Fruit fly (Drosophila melanogaster) Kc167 (cell line): Measurements from ENCODE around the gene Etfb.

ENCODE experiments used
- Sin3A ChIP-seq: fragments of >200 bp; optimal IDR thresholded peaks from 2 replicates; lab custom pipeline; 2018; ENCODE audit warnings: missing external identifiers
- h ChIP-seq: fragments of >200 bp; optimal IDR thresholded peaks from 3 replicates; lab custom pipeline; 2018; ENCODE audit warnings: missing external identifiers
- insv ChIP-seq: fragments of >200 bp; optimal IDR thresholded peaks from 3 replicates; lab custom pipeline; 2018; ENCODE audit warnings: missing external identifiers
- psq ChIP-seq: fragments of >200 bp; optimal IDR thresholded peaks from 2 replicates; lab custom pipeline; 2017; ENCODE audit warnings: missing external identifiers
- ttk ChIP-seq: sonication (Bioruptor generic); optimal IDR thresholded peaks from 2 replicates; lab custom pipeline; 2017; ENCODE audit warnings: missing external identifiers

DNA sequence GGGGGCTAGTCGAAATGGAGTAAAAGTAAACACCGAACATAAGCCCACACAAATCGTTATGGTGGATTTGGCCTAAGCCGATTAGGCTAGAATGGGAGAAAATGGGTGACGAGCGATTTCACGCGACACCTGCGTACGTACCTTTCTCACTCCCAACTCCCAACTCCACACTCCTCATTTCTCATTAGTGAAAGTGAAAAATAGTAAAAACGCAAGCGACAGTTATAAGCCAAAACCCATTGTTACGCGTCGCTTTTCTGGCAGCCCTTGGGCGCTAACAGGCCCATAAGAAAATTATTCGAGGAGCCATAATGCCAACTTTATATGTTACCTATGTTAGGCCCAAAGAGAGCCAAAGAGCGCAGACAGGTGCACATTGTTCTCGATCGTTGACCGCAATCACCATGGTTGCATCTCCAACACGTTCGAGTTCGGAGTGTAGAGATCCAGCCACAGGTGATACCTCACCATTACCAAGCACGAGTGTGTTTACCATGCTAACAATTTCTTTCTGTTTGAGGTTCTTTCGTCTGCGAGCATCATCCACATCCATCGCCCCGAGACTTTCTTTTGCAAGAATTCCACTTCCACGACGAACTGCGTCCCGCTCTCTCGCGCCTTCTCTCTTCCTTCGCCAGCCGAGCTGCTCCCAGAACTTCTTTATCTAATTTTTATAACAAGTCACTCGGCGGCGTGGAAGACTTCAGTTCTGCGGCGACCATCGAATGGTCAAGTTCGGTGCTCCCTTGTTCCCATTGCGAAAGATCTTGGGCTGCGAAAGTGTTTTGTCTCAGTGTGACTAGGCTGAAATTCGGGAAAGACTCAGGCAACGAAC lies 15.9 kb upstream of the Etfb start, which contains the start of gene neo:
- TF ChIP-seq insv (lab: Kevin White, UChicago), result no peak
- no peak for TF ChIP-seq psq
- TF ChIP-seq h, result no peak
- TF ChIP-seq ttk (lab: Kevin White, UChicago), result no peak
- TF ChIP-seq Sin3A (lab: Kevin White, UChicago), result no peak
